Fruit fly (Drosophila melanogaster) Kc167 (cell line): ENCODE measurements around the gene CG5828.

Source experiments
- Myc ChIP-seq: fragments of >200 bp; optimal IDR thresholded peaks from 2 replicates; lab custom pipeline; 2017; ENCODE audit warnings: missing external identifiers
- Sin3A ChIP-seq: fragments of >200 bp; optimal IDR thresholded peaks from 2 replicates; lab custom pipeline; 2018; ENCODE audit warnings: missing external identifiers
- h ChIP-seq: fragments of >200 bp; optimal IDR thresholded peaks from 3 replicates; lab custom pipeline; 2018; ENCODE audit warnings: missing external identifiers
- insv ChIP-seq: fragments of >200 bp; optimal IDR thresholded peaks from 3 replicates; lab custom pipeline; 2018; ENCODE audit warnings: missing external identifiers
- psq ChIP-seq: fragments of >200 bp; optimal IDR thresholded peaks from 2 replicates; lab custom pipeline; 2017; ENCODE audit warnings: missing external identifiers
- ttk ChIP-seq: sonication (Bioruptor generic); optimal IDR thresholded peaks from 2 replicates; lab custom pipeline; 2017; ENCODE audit warnings: missing external identifiers

The CG5828 gene

dm6 chr2L:5093772-5094350, at the start of gene CG5828:
CG5828 (plus strand) TSS chr2L:5093976.
- TF ChIP-seq ttk (lab: Kevin White, UChicago) (no peak), Sin3A (lab: Kevin White, UChicago) (no peak), h (lab: Kevin White, UChicago) (no peak), insv (no peak), psq (lab: Kevin White, UChicago) (no peak), Myc (lab: Kevin White, UChicago) (no peak)

dm6 chr2L:5044361-5044891, 49.4 kb upstream of the CG5828 start, which contains the start of gene CG31650:
CG31650 (minus strand) TSS chr2L:5044712.
- no peak for TF ChIP-seq psq (lab: Kevin White, UChicago)
- TF ChIP-seq ttk (lab: Kevin White, UChicago): no peak
- TF ChIP-seq Myc (lab: Kevin White, UChicago): no peak
- no peak for TF ChIP-seq h (lab: Kevin White, UChicago)
- no peak for TF ChIP-seq insv
- no peak for TF ChIP-seq Sin3A (lab: Kevin White, UChicago)

- no peak for TF ChIP-seq psq (lab: Kevin White, UChicago)
- no peak for TF ChIP-seq Myc (lab: Kevin White, UChicago)
Observed at dm6 chr2L:5044892-5045619, 48.7 kb upstream of the CG5828 start.

- TF ChIP-seq psq (lab: Kevin White, UChicago) (no peak), Sin3A (lab: Kevin White, UChicago) (no peak), h (lab: Kevin White, UChicago) (no peak), ttk (lab: Kevin White, UChicago) (no peak), insv (no peak), Myc (lab: Kevin White, UChicago) (no peak)
Observed at dm6 chr2L:5046261-5046660, 47.5 kb upstream of the CG5828 start.

- TF ChIP-seq h (lab: Kevin White, UChicago): no peak
- TF ChIP-seq Sin3A (lab: Kevin White, UChicago): no peak
- TF ChIP-seq Myc (lab: Kevin White, UChicago): no peak
- no peak for TF ChIP-seq psq (lab: Kevin White, UChicago)
- no peak for TF ChIP-seq ttk (lab: Kevin White, UChicago)
- TF ChIP-seq insv: no peak
Observed at dm6 chr2L:5049974-5050373, 43.8 kb upstream of the CG5828 start.

dm6 chr2L:5050825-5051224, 43.0 kb upstream of the CG5828 start, which contains the start of gene CG9121:
CG9121 (minus strand) TSS chr2L:5051062.
- TF ChIP-seq psq (lab: Kevin White, UChicago): no peak
- no peak for TF ChIP-seq ttk (lab: Kevin White, UChicago)
- TF ChIP-seq insv: no peak

- TF ChIP-seq Myc (lab: Kevin White, UChicago) (no peak), ttk (lab: Kevin White, UChicago) (no peak), h (lab: Kevin White, UChicago) (no peak), psq (lab: Kevin White, UChicago) (no peak), insv (no peak), Sin3A (lab: Kevin White, UChicago) (no peak)
Observed at dm6 chr2L:5052367-5052914, 41.3 kb upstream of the CG5828 start, which contains the start of gene senju. senju (plus strand) TSS chr2L:5052843.

dm6 chr2L:5052994-5053393, 40.8 kb upstream of the CG5828 start, which contains the start of gene eIF3h:
eIF3h (minus strand) TSS chr2L:5053094.
- TF ChIP-seq psq (lab: Kevin White, UChicago): no peak
- no peak for TF ChIP-seq Myc (lab: Kevin White, UChicago)
- TF ChIP-seq h (lab: Kevin White, UChicago): no peak
- TF ChIP-seq Sin3A (lab: Kevin White, UChicago): no peak

dm6 chr2L:5054953-5055352, 38.8 kb upstream of the CG5828 start, which contains the start of the genes CG14036 and His3.3A:
CG14036 (minus strand) TSS chr2L:5055016.
His3.3A (plus strand) TSS chr2L:5055058.
- TF ChIP-seq insv (no peak), psq (lab: Kevin White, UChicago) (no peak), Myc (lab: Kevin White, UChicago) (no peak), ttk (lab: Kevin White, UChicago) (no peak)

- TF ChIP-seq ttk (lab: Kevin White, UChicago): no peak
- no peak for TF ChIP-seq h (lab: Kevin White, UChicago)
- TF ChIP-seq Sin3A (lab: Kevin White, UChicago): no peak
- TF ChIP-seq psq (lab: Kevin White, UChicago): no peak
- no peak for TF ChIP-seq Myc (lab: Kevin White, UChicago)
Observed at dm6 chr2L:5055528-5055927, 38.2 kb upstream of the CG5828 start.

- TF ChIP-seq Sin3A (lab: Kevin White, UChicago) (no peak), ttk (lab: Kevin White, UChicago) (no peak), insv (no peak), Myc (lab: Kevin White, UChicago) (no peak), psq (lab: Kevin White, UChicago) (no peak), h (lab: Kevin White, UChicago) (no peak)
Observed at dm6 chr2L:5058094-5058493, 35.7 kb upstream of the CG5828 start, which contains the start of gene Nepl3. Nepl3 (minus strand) TSS chr2L:5058248.
